Worm (Caenorhabditis elegans) whole organism, late embryonic: Measurements from ENCODE around the gene cal-2.

Experiments used
- C08G9.2 ChIP-seq: sonication (generic microtip); optimal IDR thresholded peaks from 2 replicates; lab custom pipeline; 2016; ENCODE audit warnings: mild to moderate bottlenecking, missing genetic modification characterization, moderate library complexity, missing compliant biosample characterization
- C38D4.7 ChIP-seq: fragments of 200-800 bp; sonication (Bioruptor generic); optimal IDR thresholded peaks from 2 replicates; lab custom pipeline; 2018; ENCODE audit warnings: mild to moderate bottlenecking, missing genetic modification characterization, moderate library complexity, missing compliant biosample characterization
- T23F11.4 ChIP-seq: fragments of 200-800 bp; sonication (Bioruptor generic); optimal IDR thresholded peaks from 2 replicates; lab custom pipeline; 2018; ENCODE audit warnings: mild to moderate bottlenecking, missing genetic modification characterization, missing compliant biosample characterization
- Y22D7AL.16 ChIP-seq: sonication (generic microtip); optimal IDR thresholded peaks from 2 replicates; lab custom pipeline; 2016; ENCODE audit warnings: missing genetic modification characterization, missing compliant biosample characterization
- ahr-1 ChIP-seq: sonication (generic microtip); optimal IDR thresholded peaks from 2 replicates; lab custom pipeline; 2016; ENCODE audit warnings: missing genetic modification characterization, missing compliant biosample characterization
- ceh-14 ChIP-seq: sonication (generic microtip); optimal IDR thresholded peaks from 2 replicates; lab custom pipeline; 2016; ENCODE audit warnings: missing genotype, missing genetic modification characterization, missing compliant biosample characterization
- ceh-18 ChIP-seq: sonication (generic microtip); optimal IDR thresholded peaks from 2 replicates; lab custom pipeline; 2016; ENCODE audit warnings: missing genetic modification characterization, missing compliant biosample characterization
- ceh-19 ChIP-seq: fragments of 200-800 bp; sonication (Bioruptor generic); optimal IDR thresholded peaks from 2 replicates; lab custom pipeline; 2018; ENCODE audit warnings: mild to moderate bottlenecking, missing genetic modification characterization, missing compliant biosample characterization
- ceh-2 ChIP-seq: sonication (generic microtip); optimal IDR thresholded peaks from 2 replicates; lab custom pipeline; 2016; ENCODE audit warnings: missing genotype, missing genetic modification characterization, missing compliant biosample characterization
- ceh-22 ChIP-seq: sonication (generic microtip); optimal IDR thresholded peaks from 2 replicates; lab custom pipeline; 2017; ENCODE audit warnings: missing biosample characterization, missing genetic modification characterization
- ceh-30 ChIP-seq: fragments of 150-350 bp; optimal IDR thresholded peaks from 2 replicates; lab custom pipeline; 2014; ENCODE audit warnings: missing biosample characterization, missing genetic modification characterization
- ceh-31 ChIP-seq: sonication (generic microtip); optimal IDR thresholded peaks from 2 replicates; lab custom pipeline; 2016; ENCODE audit warnings: missing genetic modification characterization, missing compliant biosample characterization
- ceh-45 ChIP-seq: fragments of 200-800 bp; sonication (Bioruptor generic); IDR thresholded peaks from 2 replicates; pipeline ENCODE4 v1.3.6; 2022; ENCODE audit warnings: missing genetic modification reagents, missing genetic modification characterization, missing compliant biosample characterization
- ceh-48 ChIP-seq: sonication (generic microtip); optimal IDR thresholded peaks from 2 replicates; lab custom pipeline; 2016; ENCODE audit warnings: missing genetic modification characterization, inconsistent platforms, missing compliant biosample characterization
- ceh-6 ChIP-seq: fragments of 200-800 bp; sonication (Bioruptor generic); optimal IDR thresholded peaks from 2 replicates; lab custom pipeline; 2018; ENCODE audit warnings: mild to moderate bottlenecking, missing genetic modification characterization, missing compliant biosample characterization
- dmd-4 ChIP-seq: sonication (generic microtip); optimal IDR thresholded peaks from 2 replicates; lab custom pipeline; 2016; ENCODE audit warnings: borderline replicate concordance, missing genetic modification characterization, missing compliant biosample characterization
- elt-4 ChIP-seq: sonication (generic microtip); optimal IDR thresholded peaks from 2 replicates; lab custom pipeline; 2016; ENCODE audit warnings: missing genetic modification characterization, missing compliant biosample characterization
- fkh-6 ChIP-seq: sonication (generic microtip); optimal IDR thresholded peaks from 2 replicates; lab custom pipeline; 2016; ENCODE audit warnings: missing genetic modification characterization, missing compliant biosample characterization
- gmeb-2 ChIP-seq: sonication (generic microtip); optimal IDR thresholded peaks from 2 replicates; lab custom pipeline; 2016; ENCODE audit warnings: missing genetic modification characterization, inconsistent platforms, missing compliant biosample characterization
- hlh-13 ChIP-seq: fragments of 200-800 bp; sonication (Bioruptor generic); optimal IDR thresholded peaks from 2 replicates; lab custom pipeline; 2018; ENCODE audit warnings: mild to moderate bottlenecking, missing genetic modification characterization, missing compliant biosample characterization
- hlh-30 ChIP-seq: sonication (generic microtip); optimal IDR thresholded peaks from 2 replicates; lab custom pipeline; 2017; ENCODE audit warnings: antibody characterized with exemption, missing genetic modification characterization, missing compliant biosample characterization; ENCODE audit not compliant: insufficient read depth
- hlh-8 ChIP-seq: sonication (generic microtip); optimal IDR thresholded peaks from 2 replicates; lab custom pipeline; 2016; ENCODE audit warnings: missing genotype, missing genetic modification characterization, missing compliant biosample characterization
- lim-6 ChIP-seq: sonication (generic microtip); optimal IDR thresholded peaks from 2 replicates; lab custom pipeline; 2016; ENCODE audit warnings: missing genetic modification characterization, missing compliant biosample characterization
- lin-11 ChIP-seq: fragments of 200-800 bp; sonication (Bioruptor generic); optimal IDR thresholded peaks from 2 replicates; lab custom pipeline; 2018; ENCODE audit warnings: mild to moderate bottlenecking, missing genetic modification characterization, missing compliant biosample characterization
- madf-2 ChIP-seq: sonication (generic microtip); optimal IDR thresholded peaks from 2 replicates; lab custom pipeline; 2017; ENCODE audit warnings: missing genetic modification characterization, missing compliant biosample characterization
- mec-3 ChIP-seq: sonication (generic microtip); optimal IDR thresholded peaks from 2 replicates; lab custom pipeline; 2016; ENCODE audit warnings: borderline replicate concordance, missing genetic modification characterization, missing compliant biosample characterization
- nfya-1 ChIP-seq: sonication (generic microtip); optimal IDR thresholded peaks from 2 replicates; lab custom pipeline; 2017; ENCODE audit warnings: missing genetic modification characterization, mild to moderate bottlenecking, missing compliant biosample characterization, antibody characterized with exemption, moderate library complexity
- nhr-11 ChIP-seq: fragments of 150-350 bp; optimal IDR thresholded peaks from 2 replicates; lab custom pipeline; 2014; ENCODE audit warnings: missing biosample characterization, missing genetic modification characterization
- npax-4 ChIP-seq: sonication (generic microtip); optimal IDR thresholded peaks from 2 replicates; lab custom pipeline; 2016; ENCODE audit warnings: missing genetic modification characterization, missing compliant biosample characterization
- pag-3 ChIP-seq: sonication (generic microtip); optimal IDR thresholded peaks from 2 replicates; lab custom pipeline; 2016; ENCODE audit warnings: missing compliant biosample characterization, missing genetic modification characterization, borderline replicate concordance
- pat-9 ChIP-seq: fragments of 200-800 bp; sonication (Bioruptor generic); optimal IDR thresholded peaks from 2 replicates; lab custom pipeline; 2018; ENCODE audit warnings: mild to moderate bottlenecking, missing genetic modification characterization, moderate library complexity, missing compliant biosample characterization
- pqm-1 ChIP-seq: sonication (generic microtip); optimal IDR thresholded peaks from 2 replicates; lab custom pipeline; 2016; ENCODE audit warnings: missing genetic modification characterization, missing compliant biosample characterization
- ref-2 ChIP-seq: sonication (generic microtip); optimal IDR thresholded peaks from 2 replicates; lab custom pipeline; 2016; ENCODE audit warnings: missing genetic modification characterization, missing compliant biosample characterization
- rnt-1 ChIP-seq: sonication (generic microtip); optimal IDR thresholded peaks from 2 replicates; lab custom pipeline; 2016; ENCODE audit warnings: missing genetic modification characterization, missing compliant biosample characterization
- sdc-2 ChIP-seq: sonication (generic microtip); optimal IDR thresholded peaks from 2 replicates; lab custom pipeline; 2016; ENCODE audit warnings: missing genotype, missing genetic modification characterization, missing compliant biosample characterization
- sox-4 ChIP-seq: sonication (generic microtip); optimal IDR thresholded peaks from 2 replicates; lab custom pipeline; 2017; ENCODE audit warnings: mild to moderate bottlenecking, missing genetic modification characterization, inconsistent platforms, missing compliant biosample characterization
- syd-9 ChIP-seq: sonication (generic microtip); optimal IDR thresholded peaks from 2 replicates; lab custom pipeline; 2016; ENCODE audit warnings: mild to moderate bottlenecking, missing genetic modification characterization, moderate library complexity, missing compliant biosample characterization
- ttx-3 ChIP-seq: sonication (generic microtip); optimal IDR thresholded peaks from 2 replicates; lab custom pipeline; 2016; ENCODE audit warnings: missing genetic modification reagents, missing genetic modification characterization, missing compliant biosample characterization
- unc-3 ChIP-seq, 2 experiments: fragments of 200-800 bp in 1 of 2; sonication (Bioruptor generic) in 1 of 2; sonication (generic microtip) in 1 of 2; conservative IDR thresholded peaks in 1 of 2; optimal IDR thresholded peaks in 1 of 2; 2 replicates each; pipeline versions ENCODE4 v1.3.6 to Lab custom; 2016 to 2022; ENCODE audit warnings: missing compliant biosample characterization in 2 of 2, missing genetic modification characterization in 2 of 2, missing genetic modification reagents in 1 of 2
- unc-42 ChIP-seq: sonication (generic microtip); optimal IDR thresholded peaks from 2 replicates; lab custom pipeline; 2016; ENCODE audit warnings: missing genotype, missing genetic modification characterization, missing compliant biosample characterization
- unc-86 ChIP-seq: sonication (generic microtip); optimal IDR thresholded peaks from 2 replicates; lab custom pipeline; 2016; ENCODE audit warnings: missing genetic modification characterization, missing compliant biosample characterization

The cal-2 gene

ce11 chrII:8927253-8927791 is 33.2 kb upstream of the cal-2 start, which contains the start of gene cct-2 (continued):
- no peak for TF ChIP-seq mec-3 (tag; lab: Kevin White, UChicago)
- TF ChIP-seq pat-9 (tag; lab: Kevin White, UChicago): no peak
- TF ChIP-seq rnt-1 (tag; lab: Kevin White, UChicago): peak; percentile 38
- TF ChIP-seq ref-2 (tag; lab: Kevin White, UChicago): no peak
- TF ChIP-seq madf-2 (tag; lab: Kevin White, UChicago): no peak
- peak; percentile 14 for TF ChIP-seq unc-42 (tag; lab: Kevin White, UChicago)
- TF ChIP-seq elt-4 (tag; lab: Kevin White, UChicago): no peak
- no peak for TF ChIP-seq ahr-1 (tag; lab: Kevin White, UChicago)
- peak; percentile 46 for TF ChIP-seq ceh-2 (tag; lab: Kevin White, UChicago)
- no peak for TF ChIP-seq unc-3 (GFP tag; conservative IDR thresholded peaks at IDR 0.05; lab: Robert Waterston, UW)
- TF ChIP-seq unc-3 (tag; optimal IDR thresholded peaks at IDR 0.05; lab: Kevin White, UChicago): no peak
- TF ChIP-seq nfya-1: no peak
- TF ChIP-seq ceh-30 (tag; lab: Kevin White, UChicago): no peak
- TF ChIP-seq hlh-13 (GFP tag; lab: Kevin White, UChicago): no peak
- no peak for TF ChIP-seq ceh-14 (tag; lab: Kevin White, UChicago)
- TF ChIP-seq pag-3: no peak
- peak; percentile 86 for TF ChIP-seq ceh-31 (tag; lab: Kevin White, UChicago)
- TF ChIP-seq fkh-6 (tag; lab: Kevin White, UChicago): peak; percentile 26
- TF ChIP-seq C08G9.2: peak; percentile 70
- no peak for TF ChIP-seq C38D4.7
- TF ChIP-seq hlh-8: no peak
- TF ChIP-seq sox-4: no peak
- TF ChIP-seq ceh-45 (GFP tag; lab: Robert Waterston, UW): no peak
- TF ChIP-seq lim-6: no peak
- no peak for TF ChIP-seq ttx-3 (tag; lab: Kevin White, UChicago)
- TF ChIP-seq pqm-1 (tag; lab: Kevin White, UChicago): no peak
- no peak for TF ChIP-seq syd-9 (tag; lab: Kevin White, UChicago)
- no peak for TF ChIP-seq hlh-30 (tag; lab: Kevin White, UChicago)
- no peak for TF ChIP-seq nhr-11 (tag; lab: Kevin White, UChicago)
- TF ChIP-seq T23F11.4 (GFP tag; lab: Kevin White, UChicago): no peak
- TF ChIP-seq ceh-18: peak; percentile 35
- no peak for TF ChIP-seq npax-4 (tag; lab: Kevin White, UChicago)
- TF ChIP-seq unc-86 (tag; lab: Kevin White, UChicago): no peak
- no peak for TF ChIP-seq dmd-4 (tag; lab: Kevin White, UChicago)
- TF ChIP-seq gmeb-2 (tag; lab: Kevin White, UChicago): no peak
- no peak for TF ChIP-seq ceh-6 (GFP tag; lab: Kevin White, UChicago)
- TF ChIP-seq ceh-22: no peak
- no peak for TF ChIP-seq ceh-19 (GFP tag; lab: Kevin White, UChicago)

ce11 chrII:8929771-8930170 is 30.7 kb upstream of the cal-2 start, which contains the start of gene mrpl-50:
TSS of gene mrpl-50 (plus strand) at chrII:8929841.
- no peak for TF ChIP-seq ceh-22
- no peak for TF ChIP-seq unc-42 (tag; lab: Kevin White, UChicago)
- TF ChIP-seq mec-3 (tag; lab: Kevin White, UChicago): no peak
- TF ChIP-seq ceh-31 (tag; lab: Kevin White, UChicago): no peak
- no peak for TF ChIP-seq sox-4
- no peak for TF ChIP-seq ceh-48 (tag; lab: Kevin White, UChicago)
- TF ChIP-seq ttx-3 (tag; lab: Kevin White, UChicago): no peak
- TF ChIP-seq sdc-2: no peak
- no peak for TF ChIP-seq T23F11.4 (GFP tag; lab: Kevin White, UChicago)
- no peak for TF ChIP-seq lin-11 (tag; lab: Kevin White, UChicago)
- TF ChIP-seq Y22D7AL.16 (tag; lab: Kevin White, UChicago): no peak
- TF ChIP-seq, all 69 proteins: peak for 0
